Fruit fly (Drosophila melanogaster): Measurements from ENCODE around the gene Nbr.

Gene Nbr

DNA sequence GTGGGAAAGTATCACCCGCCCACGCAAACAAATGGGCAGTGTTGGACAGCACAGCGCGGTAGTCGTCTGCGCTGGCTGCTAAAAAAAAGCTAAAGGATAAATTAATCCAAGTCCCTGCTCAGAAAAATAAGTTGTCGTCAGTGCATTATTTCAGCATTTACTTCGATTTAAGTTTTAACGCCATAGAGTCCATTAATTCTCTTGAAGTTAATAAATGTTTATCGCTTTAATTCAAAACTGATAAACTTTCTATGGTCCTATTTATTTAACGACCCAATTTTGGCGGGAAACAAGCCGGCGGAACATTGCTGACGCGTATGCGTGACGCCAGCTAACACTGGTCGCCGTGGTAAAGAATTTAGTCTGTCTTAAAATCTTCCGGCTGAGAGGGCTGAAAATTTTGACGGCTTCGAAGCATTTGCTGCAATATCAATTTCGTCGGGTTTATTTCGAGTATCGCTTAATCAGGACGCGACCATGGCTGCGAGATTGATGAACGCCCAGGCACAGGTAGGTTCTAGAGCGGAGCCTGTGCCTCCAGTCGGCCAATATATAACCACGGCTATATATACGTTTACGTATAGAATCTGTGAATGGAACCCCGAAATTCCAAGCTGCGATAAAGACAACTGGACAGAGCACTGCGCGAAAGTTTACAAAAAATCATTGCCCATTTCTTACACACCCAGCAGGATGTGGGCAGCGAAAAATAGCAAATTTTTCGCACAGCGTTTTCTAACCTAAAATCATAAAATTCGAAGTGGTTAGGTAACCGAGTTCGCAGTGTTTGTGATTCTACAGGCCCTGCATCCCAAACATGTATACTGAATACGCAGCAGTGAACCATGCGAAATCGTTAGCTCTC, 5.6 kb upstream of the Nbr start, which contains the start of the genes mAcon1, CG43345 and CG43346 (continued):
- no peak for TF ChIP-seq CG6276 (GFP tag; optimal IDR thresholded peaks at IDR 0.05)
- TF ChIP-seq ss (GFP tag; optimal IDR thresholded peaks at IDR 0.05), result peak in 1 of 2 experiments; percentile 79
- no peak for TF ChIP-seq svp (GFP tag)
- no peak for TF ChIP-seq CG6808 (GFP tag; optimal IDR thresholded peaks at IDR 0.05)
- no peak for TF ChIP-seq spab (GFP tag; optimal IDR thresholded peaks at IDR 0.05)
- TF ChIP-seq fd85E (GFP tag; optimal IDR thresholded peaks at IDR 0.05), result peak; percentile 47
- peak; percentile 80 for TF ChIP-seq CG10631 (GFP tag; optimal IDR thresholded peaks at IDR 0.05)
- TF ChIP-seq lz (GFP tag; optimal IDR thresholded peaks at IDR 0.05), result peak; percentile 90
- peak; percentile 83 for TF ChIP-seq Sox14 (GFP tag; optimal IDR thresholded peaks at IDR 0.05)
- TF ChIP-seq Smox (GFP tag; optimal IDR thresholded peaks at IDR 0.05), result no peak

DNA sequence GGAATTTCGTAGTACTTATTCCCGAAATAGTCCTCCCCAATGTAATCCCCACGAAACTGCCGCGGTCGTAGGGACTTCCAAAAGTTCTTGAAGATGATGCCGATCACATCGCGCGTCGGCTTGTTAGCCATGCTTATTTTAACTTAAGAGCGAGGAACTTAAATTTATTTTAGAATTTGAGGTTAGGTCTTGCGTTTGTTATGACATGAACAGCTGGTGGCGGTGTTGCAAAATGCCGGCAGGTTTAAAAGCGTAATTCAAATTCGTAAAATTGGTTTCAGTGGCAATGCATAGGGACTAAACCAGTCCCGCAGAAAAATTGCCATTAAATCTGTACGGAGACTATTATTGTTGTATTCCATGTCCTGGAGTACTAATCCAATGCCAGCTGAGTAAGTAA, 3.5 kb upstream of the Nbr start:
- peak; percentile 57 for TF ChIP-seq achi (GFP tag; optimal IDR thresholded peaks at IDR 0.05)
- TF ChIP-seq CG15336 (GFP tag; IDR thresholded peaks at IDR 0.05), result no peak
- peak; percentile 4 for TF ChIP-seq CG1621 (tag; optimal IDR thresholded peaks at IDR 0.05)
- TF ChIP-seq Eip93F (GFP tag; optimal IDR thresholded peaks at IDR 0.05), result no peak
- TF ChIP-seq cyc (GFP tag; optimal IDR thresholded peaks at IDR 0.05), result peak; percentile 10
- peak; percentile 12 for TF ChIP-seq Sox14 (GFP tag; optimal IDR thresholded peaks at IDR 0.05)
- TF ChIP-seq vri (GFP tag; optimal IDR thresholded peaks at IDR 0.05), result peak; percentile 67
- TF ChIP-seq CG32006 (GFP tag; optimal IDR thresholded peaks at IDR 0.05), result no peak
- TF ChIP-seq esn (GFP tag; optimal IDR thresholded peaks at IDR 0.05), result peak; percentile 30

DNA sequence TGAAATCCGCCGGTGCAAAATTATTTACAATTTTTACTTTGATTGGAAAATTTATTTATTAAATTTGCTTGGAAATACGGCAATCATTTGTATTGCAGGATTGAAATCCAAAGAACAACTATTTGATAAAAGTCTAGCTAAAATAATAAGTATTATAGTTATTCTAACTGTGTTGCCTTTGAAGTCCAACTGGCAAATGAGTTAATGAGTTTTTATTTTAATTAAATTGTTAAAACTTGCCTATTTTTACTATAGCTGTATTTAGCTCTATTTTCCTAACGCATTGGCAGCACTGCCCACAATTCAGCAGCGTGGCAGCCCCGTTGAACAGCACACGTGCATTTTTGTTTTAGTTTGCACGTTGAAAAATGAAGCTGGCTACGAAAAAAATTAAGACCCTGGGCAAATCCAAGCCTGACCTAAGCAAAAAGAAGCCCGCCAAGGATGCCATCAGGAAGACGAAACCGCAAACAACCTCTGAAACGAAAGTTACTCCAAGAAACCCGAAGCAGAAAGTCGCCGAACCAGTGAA, 494 bp upstream of the Nbr start, which contains the start of gene Noc2:
Noc2 (plus strand) TSS at position 331 of the 532 bp plus-strand sequence.
- TF ChIP-seq fkh (GFP tag; optimal IDR thresholded peaks at IDR 0.05) (no peak), OdsH (GFP tag; optimal IDR thresholded peaks at IDR 0.05) (peak; percentile 55), vri (GFP tag; optimal IDR thresholded peaks at IDR 0.05) (no peak), acj6 (GFP tag; optimal IDR thresholded peaks at IDR 0.05) (peak; percentile 59), Hr38 (GFP tag; optimal IDR thresholded peaks at IDR 0.05) (no peak), cyc (GFP tag; optimal IDR thresholded peaks at IDR 0.05) (peak; percentile 46), dsx (GFP tag; optimal IDR thresholded peaks at IDR 0.05; ENCODE audit: poor library complexity, severe bottlenecking) (no peak), pdm3 (GFP tag; optimal IDR thresholded peaks at IDR 0.05) (peak; percentile 56), Sox15 (GFP tag; optimal IDR thresholded peaks at IDR 0.05) (peak; percentile 41), Smox (GFP tag; optimal IDR thresholded peaks at IDR 0.05) (no peak), CG6276 (GFP tag; optimal IDR thresholded peaks at IDR 0.05) (no peak), Sox14 (GFP tag; optimal IDR thresholded peaks at IDR 0.05) (peak; percentile 36), CG6854 (GFP tag; optimal IDR thresholded peaks at IDR 0.05) (no peak), Lpt (GFP tag; optimal IDR thresholded peaks at IDR 0.05) (no peak), CG6163 (GFP tag; IDR thresholded peaks at IDR 0.05) (peak; percentile 37; the same call in 2 of the 3 replicates), spab (GFP tag; optimal IDR thresholded peaks at IDR 0.05) (no peak), CG32006 (GFP tag; optimal IDR thresholded peaks at IDR 0.05) (peak; percentile 60), Ets96B (tag; optimal IDR thresholded peaks at IDR 0.05) (peak; percentile 21), CG1621 (tag; optimal IDR thresholded peaks at IDR 0.05) (no peak), CG4318 (GFP tag; optimal IDR thresholded peaks at IDR 0.05) (no peak), CG11902 (GFP tag; optimal IDR thresholded peaks at IDR 0.05) (peak; percentile 36), CG8319 (GFP tag; optimal IDR thresholded peaks at IDR 0.05) (peak; percentile 11), topi (GFP tag; optimal IDR thresholded peaks at IDR 0.05) (peak; percentile 37), Blimp-1 (GFP tag; optimal IDR thresholded peaks at IDR 0.05) (peak; percentile 10), Sox102F (GFP tag; optimal IDR thresholded peaks at IDR 0.05) (no peak), CG34406 (GFP tag; optimal IDR thresholded peaks at IDR 0.05) (peak; percentile 41), CG31627 (GFP tag; optimal IDR thresholded peaks at IDR 0.05) (peak; percentile 67), CG16779 (tag; optimal IDR thresholded peaks at IDR 0.05) (no peak), CG11294 (GFP tag; IDR thresholded peaks at IDR 0.05) (no peak), Gug (GFP tag; IDR thresholded peaks at IDR 0.05) (0 out of 2 replicates have a peak, but pooled peaks have one; percentile 20), Hr4 (GFP tag; optimal IDR thresholded peaks at IDR 0.05) (peak; percentile 54), eg (GFP tag; IDR thresholded peaks at IDR 0.05) (peak; percentile 71), fd59A (GFP tag; optimal IDR thresholded peaks at IDR 0.05) (no peak), CG9139 (GFP tag; optimal IDR thresholded peaks at IDR 0.05) (no peak), dac (GFP tag; optimal IDR thresholded peaks at IDR 0.05) (no peak)

Data from whole organism, prepupa.